Worm (Caenorhabditis elegans): ENCODE data around the gene ceh-30.

ce11 chrX:3022330-3023088 is 40.9 kb upstream of the ceh-30 start:
- no peak for TF ChIP-seq nhr-11 (tag; optimal IDR thresholded peaks at IDR 0.05)
- TF ChIP-seq nhr-6 (tag; optimal IDR thresholded peaks at IDR 0.05) = no peak
- TF ChIP-seq mab-5 (tag; optimal IDR thresholded peaks at IDR 0.05) = no peak
- TF ChIP-seq nhr-23 (tag; optimal IDR thresholded peaks at IDR 0.05) = no peak
- TF ChIP-seq unc-62 (GFP tag; optimal IDR thresholded peaks at IDR 0.05) = no peak
- TF ChIP-seq lin-13 (GFP tag; optimal IDR thresholded peaks at IDR 0.05) = no peak
- no peak for TF ChIP-seq ZK546.5 (tag; optimal IDR thresholded peaks at IDR 0.05)
- no peak for TF ChIP-seq elt-3 (tag; optimal IDR thresholded peaks at IDR 0.05)
- TF ChIP-seq nhr-129 (tag; optimal IDR thresholded peaks at IDR 0.05) = peak; percentile 93
- TF ChIP-seq unc-55 (GFP tag; optimal IDR thresholded peaks at IDR 0.05) = peak; percentile 50
- no peak for TF ChIP-seq snpc-4 (tag; optimal IDR thresholded peaks at IDR 0.05)
- TF ChIP-seq fos-1 (tag; optimal IDR thresholded peaks at IDR 0.05) = no peak

Measured in whole organism, L2 larva.